Fruit fly (Drosophila melanogaster): ENCODE results near the gene Wdr37.

Wdr37 gene

DNA sequence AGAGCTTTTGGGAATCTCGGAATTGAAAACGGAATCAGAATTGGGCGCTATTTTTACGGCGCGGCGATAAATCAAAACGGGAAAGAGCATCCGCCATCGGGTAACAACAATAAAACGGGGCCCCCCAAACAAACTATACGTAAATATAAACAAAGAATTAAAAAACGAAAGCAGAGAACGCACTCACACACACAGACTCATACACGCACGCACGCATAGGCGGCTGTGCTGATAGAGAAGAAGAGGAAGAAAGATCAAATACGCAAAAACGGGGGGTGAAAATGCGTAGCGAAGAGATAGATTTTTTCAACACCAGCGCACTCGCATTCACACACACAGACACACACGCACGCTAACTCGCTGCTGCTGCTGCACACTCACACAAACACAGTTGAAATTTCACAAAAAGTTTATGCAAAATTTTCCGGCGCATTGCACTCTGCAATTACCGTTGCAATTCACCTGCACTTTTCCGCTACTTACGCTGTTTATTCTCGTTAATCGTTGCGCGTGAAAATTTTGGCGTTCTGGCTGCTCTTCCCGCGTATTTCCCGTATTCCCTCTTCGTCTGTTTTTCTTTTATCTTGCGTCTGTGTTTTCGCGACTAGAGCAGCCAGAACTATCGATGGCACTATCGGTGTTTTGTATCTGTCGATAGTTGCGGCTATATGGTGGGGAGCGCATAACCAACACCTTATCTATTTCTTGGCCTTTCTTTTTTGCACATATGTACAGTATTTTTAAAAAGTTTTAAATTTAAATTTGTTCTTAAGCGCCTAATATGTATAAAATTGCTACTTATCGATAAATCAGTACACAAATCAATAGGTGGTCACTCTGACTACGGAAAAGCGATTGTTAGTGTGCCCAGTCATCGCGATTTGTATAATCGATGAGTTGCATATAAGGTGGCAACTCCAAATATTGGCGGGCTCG is 10.0 kb upstream of the Wdr37 start, which contains the start of gene CG31122 (continued):
- TF ChIP-seq CG10654 (GFP tag; optimal IDR thresholded peaks at IDR 0.05): peak; percentile 3
- no peak for TF ChIP-seq ac (GFP tag; optimal IDR thresholded peaks at IDR 0.05)
- TF ChIP-seq CG12391 (tag; optimal IDR thresholded peaks at IDR 0.05): peak; percentile 65
- TF ChIP-seq sima (GFP tag; optimal IDR thresholded peaks at IDR 0.05): no peak
- peak in 1 of 2 experiments; percentile 19 for TF ChIP-seq crp (GFP tag; optimal IDR thresholded peaks at IDR 0.05)
- peak; percentile 33 for TF ChIP-seq Dek (tag; optimal IDR thresholded peaks at IDR 0.05)
- TF ChIP-seq CG9215 (GFP tag; IDR thresholded peaks at IDR 0.05): no peak
- TF ChIP-seq ems (GFP tag; optimal IDR thresholded peaks at IDR 0.05): peak; percentile 66
- no peak for TF ChIP-seq salm (tag; optimal IDR thresholded peaks at IDR 0.05)
- TF ChIP-seq Med (GFP tag): peak; percentile 88
- TF ChIP-seq CG7963 (GFP tag; IDR thresholded peaks at IDR 0.05; ENCODE audit: partially characterized antibody): peak; percentile 88
- TF ChIP-seq HLHmδ (GFP tag; optimal IDR thresholded peaks at IDR 0.05): no peak
- TF ChIP-seq CG18262 (tag; optimal IDR thresholded peaks at IDR 0.05): no peak
- peak; percentile 96 for TF ChIP-seq CG14860 (GFP tag; IDR thresholded peaks at IDR 0.05; ENCODE audit: partially characterized antibody)
- TF ChIP-seq CG15514 (GFP tag; optimal IDR thresholded peaks at IDR 0.05): peak; percentile 67
- peak; percentile 54 for TF ChIP-seq CG13624 (GFP tag; optimal IDR thresholded peaks at IDR 0.05)
- TF ChIP-seq Nf-YA (GFP tag; IDR thresholded peaks at IDR 0.05): no peak
- TF ChIP-seq zfh1 (GFP tag; IDR thresholded peaks at IDR 0.05): 0 out of 3 replicates have a peak, but pooled peaks have one; percentile 12
- TF ChIP-seq nmo (GFP tag; optimal IDR thresholded peaks at IDR 0.05): peak; percentile 73
- TF ChIP-seq Deaf1 (tag; optimal IDR thresholded peaks at IDR 0.05): peak; percentile 19
- no peak for TF ChIP-seq ssp (GFP tag; IDR thresholded peaks at IDR 0.05)
- TF ChIP-seq otp (GFP tag; IDR thresholded peaks at IDR 0.05): no peak
- no peak for TF ChIP-seq fd96Cb (tag; optimal IDR thresholded peaks at IDR 0.05)
- TF ChIP-seq CG10209 (GFP tag; optimal IDR thresholded peaks at IDR 0.05): no peak
- TF ChIP-seq CoRest (tag; optimal IDR thresholded peaks at IDR 0.05): peak; percentile 56
- TF ChIP-seq CG6854 (GFP tag; optimal IDR thresholded peaks at IDR 0.05): no peak
- peak; percentile 12 for TF ChIP-seq CG18011 (GFP tag; optimal IDR thresholded peaks at IDR 0.05)
- TF ChIP-seq CG15269 (tag; optimal IDR thresholded peaks at IDR 0.05): no peak
- TF ChIP-seq CG11247 (GFP tag; IDR thresholded peaks at IDR 0.05): no peak
- TF ChIP-seq CG10462 (GFP tag; optimal IDR thresholded peaks at IDR 0.05): no peak
- peak; percentile 46 for TF ChIP-seq Mad (GFP tag; optimal IDR thresholded peaks at IDR 0.05)
- no peak for TF ChIP-seq kay (GFP tag; optimal IDR thresholded peaks at IDR 0.05)
- TF ChIP-seq Rx (GFP tag; IDR thresholded peaks at IDR 0.05): no peak
- TF ChIP-seq disco-r (GFP tag; optimal IDR thresholded peaks at IDR 0.05): no peak
- peak; percentile 96 for TF ChIP-seq knrl (GFP tag; IDR thresholded peaks at IDR 0.05; ENCODE audit: partially characterized antibody)
- peak; percentile 77 for TF ChIP-seq onecut (GFP tag; IDR thresholded peaks at IDR 0.05)
- no peak for TF ChIP-seq Hr78 (GFP tag; optimal IDR thresholded peaks at IDR 0.05)
- no peak for TF ChIP-seq hth (optimal IDR thresholded peaks at IDR 0.05)
- no peak for TF ChIP-seq CG5180 (GFP tag; optimal IDR thresholded peaks at IDR 0.05)
- TF ChIP-seq Ada2b (GFP tag; IDR thresholded peaks at IDR 0.05): peak; percentile 24; the same call in 1 of the 2 replicates
- no peak for TF ChIP-seq CG2202 (tag; optimal IDR thresholded peaks at IDR 0.05)
- peak; percentile 33 for TF ChIP-seq shn (GFP tag; optimal IDR thresholded peaks at IDR 0.05)
- TF ChIP-seq CG9727 (GFP tag; optimal IDR thresholded peaks at IDR 0.05): no peak
- TF ChIP-seq CG13424 (tag; optimal IDR thresholded peaks at IDR 0.05): no peak
- peak; percentile 36 for TF ChIP-seq CG12769 (tag; optimal IDR thresholded peaks at IDR 0.05)
- peak; percentile 36; the same call in 1 of the 2 replicates for TF ChIP-seq CG31441 (GFP tag; IDR thresholded peaks at IDR 0.05)
- TF ChIP-seq ap (GFP tag; IDR thresholded peaks at IDR 0.05): no peak
- TF ChIP-seq Hmx (GFP tag; optimal IDR thresholded peaks at IDR 0.05): no peak
